Worm (Caenorhabditis elegans) whole organism, L4/young adult: ENCODE results near the gene Y105C5B.15.

ENCODE experiments used
- W03F9.2 ChIP-seq: fragments of 150-350 bp; optimal IDR thresholded peaks from 2 replicates; lab custom pipeline; 2014; ENCODE audit warnings: missing biosample characterization, missing genetic modification characterization
- him-1 ChIP-seq: sonication (generic microtip); optimal IDR thresholded peaks from 2 replicates; lab custom pipeline; 2016; ENCODE audit warnings: missing genotype, missing genetic modification reagents, missing genetic modification characterization, missing compliant biosample characterization

- TF ChIP-seq W03F9.2 (tag; lab: Kevin White, UChicago), result no peak
- TF ChIP-seq him-1 (tag; lab: Kevin White, UChicago), result no peak
Observed at ce11 chrIV:15933814-15934213, 17.9 kb upstream of the Y105C5B.15 start, which contains the start of gene srv-16.
